Fruit fly (Drosophila melanogaster) whole organism, embryonic: ENCODE measurements around the gene CAH3.

Experiments
- B-H2 ChIP-seq: fragments of 200-800 bp; sonication (Bioruptor generic); optimal IDR thresholded peaks from 2 replicates; lab custom pipeline; 2018; ENCODE audit warnings: missing biosample characterization, mild to moderate bottlenecking, missing genetic modification characterization
- CG10321 ChIP-seq: fragments of 200-800 bp; sonication (Bioruptor generic); IDR thresholded peaks from 2 replicates; pipeline ENCODE4 v1.3.6; 2022; ENCODE audit warnings: missing biosample characterization, missing genetic modification characterization
- CG10654 ChIP-seq: fragments of 200-800 bp; sonication (Bioruptor generic); optimal IDR thresholded peaks from 2 replicates; lab custom pipeline; 2016; ENCODE audit warnings: missing biosample characterization, missing genetic modification characterization
- CG10959 ChIP-seq: fragments of 200-800 bp; sonication (Bioruptor generic); IDR thresholded peaks from 2 replicates; pipeline ENCODE4 v1.3.6; 2022; ENCODE audit warnings: missing biosample characterization, missing genetic modification characterization
- CG11085 ChIP-seq: fragments of 200-800 bp; sonication (Bioruptor generic); IDR thresholded peaks from 2 replicates; pipeline ENCODE4 v1.3.6; 2022; ENCODE audit warnings: missing biosample characterization, missing genetic modification characterization
- CG11247 ChIP-seq: fragments of 200-800 bp; sonication (Bioruptor generic); IDR thresholded peaks from 2 replicates; pipeline ENCODE4 v1.3.6; 2022; ENCODE audit warnings: missing biosample characterization, missing genetic modification characterization
- CG12071 ChIP-seq: fragments of 200-800 bp; sonication (Bioruptor generic); optimal IDR thresholded peaks from 3 replicates; lab custom pipeline; 2018; ENCODE audit warnings: missing biosample characterization, mild to moderate bottlenecking, missing genetic modification characterization
- CG13424 ChIP-seq: fragments of 200-800 bp; sonication (Bioruptor generic); optimal IDR thresholded peaks from 2 replicates; lab custom pipeline; 2019; ENCODE audit warnings: missing biosample characterization, mild to moderate bottlenecking, missing genetic modification characterization, moderate library complexity
- CG14860 ChIP-seq: fragments of 200-800 bp; sonication (Bioruptor generic); IDR thresholded peaks from 3 replicates; pipeline ENCODE4 v1.3.6; 2022; ENCODE audit warnings: missing biosample characterization, missing genetic modification characterization; ENCODE audit not compliant: partially characterized antibody
- CG17829 ChIP-seq: fragments of 200-800 bp; optimal IDR thresholded peaks from 2 replicates; lab custom pipeline; 2019; ENCODE audit warnings: missing biosample characterization, mild to moderate bottlenecking, missing genetic modification characterization, moderate library complexity
- CG2129 ChIP-seq: fragments of 200-800 bp; sonication (Bioruptor generic); IDR thresholded peaks from 2 replicates; pipeline ENCODE4 v1.3.6; 2022; ENCODE audit warnings: missing biosample characterization, missing genetic modification characterization; ENCODE audit not compliant: partially characterized antibody
- CG31441 ChIP-seq: fragments of 200-800 bp; sonication (Bioruptor generic); IDR thresholded peaks from 2 replicates; pipeline ENCODE4 v1.3.6; 2022; ENCODE audit warnings: missing biosample characterization, missing genetic modification characterization
- CG32772 ChIP-seq: fragments of 200-800 bp; sonication (Bioruptor generic); IDR thresholded peaks from 2 replicates; pipeline ENCODE4 v1.3.6; 2022; ENCODE audit warnings: missing biosample characterization, missing genetic modification characterization
- CG3281 ChIP-seq: fragments of 200-800 bp; sonication (Bioruptor generic); optimal IDR thresholded peaks from 3 replicates; lab custom pipeline; 2017; ENCODE audit warnings: missing biosample characterization, mild to moderate bottlenecking, missing genetic modification characterization
- CG34422 ChIP-seq: fragments of 200-800 bp; sonication (Bioruptor generic); IDR thresholded peaks from 3 replicates; pipeline ENCODE4 v1.3.6; 2022; ENCODE audit warnings: missing biosample characterization, missing genetic modification characterization
- CG3726 ChIP-seq: fragments of 200-800 bp; sonication (Bioruptor generic); IDR thresholded peaks from 3 replicates; pipeline ENCODE4, ENCODE4 v1.3.6; 2022; ENCODE audit warnings: missing biosample characterization, missing genetic modification characterization
- CG3838 ChIP-seq: fragments of 200-800 bp; sonication (Bioruptor generic); optimal IDR thresholded peaks from 3 replicates; lab custom pipeline; 2016; ENCODE audit warnings: missing biosample characterization, missing genetic modification characterization
- CG4282 ChIP-seq: fragments of 200-800 bp; sonication (Bioruptor generic); optimal IDR thresholded peaks from 2 replicates; lab custom pipeline; 2016; ENCODE audit warnings: missing biosample characterization, missing genetic modification characterization
- CG5953 ChIP-seq: fragments of 200-800 bp; sonication (Bioruptor generic); IDR thresholded peaks from 2 replicates; pipeline ENCODE4 v1.3.6; 2022; ENCODE audit warnings: missing biosample characterization, missing genetic modification characterization
- CHES-1-like ChIP-seq: fragments of 200-800 bp; sonication (Bioruptor generic); optimal IDR thresholded peaks from 2 replicates; lab custom pipeline; 2016; ENCODE audit warnings: missing biosample characterization, missing genetic modification characterization
- D19B ChIP-seq: fragments of 200-800 bp; sonication (Bioruptor generic); optimal IDR thresholded peaks from 2 replicates; lab custom pipeline; 2017; ENCODE audit warnings: missing biosample characterization, mild to moderate bottlenecking, missing genetic modification characterization
- Dll ChIP-seq: fragments of 200-800 bp; sonication (Bioruptor generic); IDR thresholded peaks from 4 replicates; pipeline ENCODE4 v1.3.6; 2022; ENCODE audit warnings: missing biosample characterization, missing genetic modification characterization; ENCODE audit not compliant: partially characterized antibody
- Doc2 ChIP-seq: fragments of 200-800 bp; sonication (Bioruptor generic); IDR thresholded peaks from 2 replicates; pipeline ENCODE4 v1.3.6; 2022; ENCODE audit warnings: missing biosample characterization, missing genetic modification characterization
- Fer2 ChIP-seq: fragments of 200-800 bp; sonication (Bioruptor generic); optimal IDR thresholded peaks from 2 replicates; lab custom pipeline; 2018; ENCODE audit warnings: missing biosample characterization, mild to moderate bottlenecking, missing genetic modification characterization, moderate library complexity
- H15 ChIP-seq: fragments of 200-800 bp; sonication (Bioruptor generic); IDR thresholded peaks from 3 replicates; pipeline ENCODE4 v1.3.6; 2022; ENCODE audit warnings: missing biosample characterization, missing genetic modification characterization
- HHEX ChIP-seq: fragments of 200-800 bp; sonication (Bioruptor generic); optimal IDR thresholded peaks from 3 replicates; lab custom pipeline; 2017; ENCODE audit warnings: missing biosample characterization, mild to moderate bottlenecking, missing genetic modification characterization, missing genetic modification reagents
- HLH4C ChIP-seq: fragments of 200-800 bp; sonication (Bioruptor generic); IDR thresholded peaks from 3 replicates; pipeline ENCODE4 v1.3.6; 2022; ENCODE audit warnings: missing biosample characterization, missing genetic modification characterization; ENCODE audit not compliant: partially characterized antibody
- Lhr ChIP-seq: fragments of 200-800 bp; sonication (Bioruptor generic); optimal IDR thresholded peaks from 3 replicates; lab custom pipeline; 2017; ENCODE audit warnings: mild to moderate bottlenecking, missing biosample characterization, missing genetic modification reagents, missing genetic modification characterization
- Oaz ChIP-seq: fragments of 200-800 bp; sonication (Bioruptor generic); IDR thresholded peaks from 2 replicates; pipeline ENCODE4 v1.3.6; 2022; ENCODE audit warnings: missing biosample characterization, missing genetic modification characterization
- Opbp ChIP-seq: fragments of 200-800 bp; sonication (Bioruptor generic); IDR thresholded peaks from 3 replicates; pipeline ENCODE4 v1.3.6; 2022; ENCODE audit warnings: missing biosample characterization, missing genetic modification characterization; ENCODE audit not compliant: partially characterized antibody
- Rfx ChIP-seq: fragments of 200-800 bp; sonication (Bioruptor generic); IDR thresholded peaks from 2 replicates; pipeline ENCODE4 v1.3.6; 2022; ENCODE audit warnings: missing biosample characterization, missing genetic modification characterization
- Rx ChIP-seq: fragments of 200-800 bp; sonication (Bioruptor generic); IDR thresholded peaks from 2 replicates; pipeline ENCODE4 v1.3.6; 2022; ENCODE audit warnings: missing biosample characterization, missing genetic modification characterization
- Sry-β ChIP-seq: fragments of 200-800 bp; sonication (Bioruptor generic); optimal IDR thresholded peaks from 2 replicates; lab custom pipeline; 2018; ENCODE audit warnings: missing biosample characterization, mild to moderate bottlenecking, missing genetic modification characterization, moderate library complexity
- Vsx1 ChIP-seq: fragments of 200-800 bp; sonication (Bioruptor generic); optimal IDR thresholded peaks from 2 replicates; lab custom pipeline; 2017; ENCODE audit warnings: missing biosample characterization, mild to moderate bottlenecking, missing genetic modification characterization, missing genetic modification reagents
- abd-A ChIP-seq: fragments of 200-800 bp; sonication (Bioruptor generic); optimal IDR thresholded peaks from 3 replicates; lab custom pipeline; 2019; ENCODE audit warnings: missing biosample characterization, mild to moderate bottlenecking, missing genetic modification characterization, moderate library complexity
- amos ChIP-seq: fragments of 200-800 bp; sonication (Bioruptor generic); IDR thresholded peaks from 2 replicates; pipeline ENCODE4 v1.3.6; 2022; ENCODE audit warnings: missing biosample characterization, missing genetic modification characterization; ENCODE audit not compliant: partially characterized antibody
- cg ChIP-seq: fragments of 200-800 bp; sonication (Bioruptor generic); optimal IDR thresholded peaks from 3 replicates; lab custom pipeline; 2019; ENCODE audit warnings: missing biosample characterization, mild to moderate bottlenecking, missing genetic modification characterization, moderate library complexity
- dm ChIP-seq: fragments of 200-800 bp; sonication (Bioruptor generic); optimal IDR thresholded peaks from 3 replicates; lab custom pipeline; 2016; ENCODE audit warnings: missing biosample characterization, missing genetic modification characterization
- dpn ChIP-seq, 2 experiments: fragments of 200-800 bp; sonication (Bioruptor generic); optimal IDR thresholded peaks; 3 replicates each; lab custom pipeline; 2016; ENCODE audit warnings: missing biosample characterization in 2 of 2, missing genetic modification characterization in 2 of 2
- esg ChIP-seq: fragments of 200-800 bp; sonication (Bioruptor generic); conservative IDR thresholded peaks from 2 replicates; pipeline ENCODE4 v1.3.6; 2022; ENCODE audit warnings: missing biosample characterization, missing genetic modification characterization
- exex ChIP-seq: fragments of 200-800 bp; sonication (Bioruptor generic); optimal IDR thresholded peaks from 4 replicates; lab custom pipeline; 2018; ENCODE audit warnings: missing biosample characterization, mild to moderate bottlenecking, missing genetic modification characterization, moderate library complexity
- ham ChIP-seq: fragments of 200-800 bp; sonication (Bioruptor generic); IDR thresholded peaks from 2 replicates; pipeline ENCODE4 v1.3.6; 2022; ENCODE audit warnings: missing biosample characterization, missing genetic modification characterization
- mam ChIP-seq: fragments of 200-800 bp; sonication (Bioruptor generic); optimal IDR thresholded peaks from 3 replicates; lab custom pipeline; 2016; ENCODE audit warnings: missing biosample characterization, missing genetic modification characterization
- nerfin-2 ChIP-seq: fragments of 200-800 bp; sonication (Bioruptor generic); IDR thresholded peaks from 2 replicates; pipeline ENCODE4 v1.3.6; 2022; ENCODE audit warnings: missing biosample characterization, missing genetic modification characterization; ENCODE audit not compliant: partially characterized antibody
- prd ChIP-seq, 3 experiments: fragments of >200 bp in 2 of 3; fragments of 200-800 bp in 1 of 3; sonication (Bioruptor generic) in 1 of 3; optimal IDR thresholded peaks in 2 of 3; IDR thresholded peaks in 1 of 3; 2 replicates in 2 of 3; 3 replicates in 1 of 3; pipeline versions ENCODE4 v1.3.6 to Lab custom; 2017 to 2022; ENCODE audit warnings: missing biosample characterization in 1 of 3, missing genetic modification characterization in 1 of 3
- tgo ChIP-seq: fragments of 200-800 bp; sonication (Bioruptor generic); IDR thresholded peaks from 3 replicates; pipeline ENCODE4 v1.3.6; 2022; ENCODE audit warnings: missing biosample characterization, missing genetic modification characterization
- vfl ChIP-seq: fragments of 200-800 bp; sonication (Bioruptor generic); optimal IDR thresholded peaks from 2 replicates; lab custom pipeline; 2016; ENCODE audit warnings: missing biosample characterization, missing genetic modification characterization

Gene CAH3

dm6 chrX:8714064-8715046, 33.3 kb downstream of the CAH3 start, which contains the start of the genes CG2004 and CG1785 (continued):
- TF ChIP-seq amos (peak; percentile 63), CG34422 (GFP tag; lab: Robert Waterston, UW) (peak; percentile 95), esg (peak; percentile 91), Dll (peak; percentile 87), HHEX (peak; percentile 85), CG17829 (peak; percentile 92), vfl (GFP tag; lab: Kevin White, UChicago) (peak; percentile 91), CG10959 (GFP tag; lab: Robert Waterston, UW) (peak; percentile 93), prd (optimal IDR thresholded peaks at IDR 0.05; lab: Kevin White, UChicago) (no peak), prd (GFP tag; IDR thresholded peaks at IDR 0.05; lab: Robert Waterston, UW) (peak; percentile 97), CG3281 (GFP tag; lab: Kevin White, UChicago) (peak; percentile 87), CG11085 (GFP tag; lab: Robert Waterston, UW) (peak; percentile 90), abd-A (tag; lab: Kevin White, UChicago) (peak; percentile 67), CG12071 (GFP tag; lab: Kevin White, UChicago) (peak; percentile 49), CG4282 (GFP tag; lab: Kevin White, UChicago) (peak; percentile 37), Doc2 (GFP tag; lab: Robert Waterston, UW) (peak; percentile 76), CG32772 (GFP tag; lab: Robert Waterston, UW) (peak; percentile 94), exex (tag; lab: Kevin White, UChicago) (peak; percentile 29), CG13424 (tag; lab: Kevin White, UChicago) (peak; percentile 91), Rx (GFP tag; lab: Robert Waterston, UW) (peak; percentile 93), Fer2 (tag; lab: Kevin White, UChicago) (peak; percentile 89), B-H2 (GFP tag; lab: Kevin White, UChicago) (peak; percentile 89), cg (GFP tag; lab: Kevin White, UChicago) (peak; percentile 91), Lhr (GFP tag; lab: Kevin White, UChicago) (peak; percentile 73), CG31441 (GFP tag; lab: Robert Waterston, UW) (peak; percentile 86), CG3726 (GFP tag; lab: Robert Waterston, UW) (peak; percentile 90), tgo (GFP tag; lab: Robert Waterston, UW) (peak; percentile 94), CG3838 (peak; percentile 81), H15 (GFP tag; lab: Robert Waterston, UW) (peak; percentile 93), CG2129 (GFP tag; lab: Robert Waterston, UW) (peak; percentile 46; the same call in 1 of the 2 replicates), ham (peak; percentile 84), dpn (GFP tag; optimal IDR thresholded peaks at IDR 0.05; lab: Kevin White, UChicago) (peak; percentile 90 to 93), CG14860 (GFP tag; lab: Robert Waterston, UW) (peak; percentile 61; the same call in 2 of the 3 replicates), Sry-β (GFP tag; lab: Kevin White, UChicago) (peak; percentile 90), HLH4C (GFP tag; lab: Robert Waterston, UW) (peak; percentile 68; the same call in 2 of the 3 replicates), Rfx (GFP tag; lab: Robert Waterston, UW) (peak; percentile 96), CG10321 (GFP tag; lab: Robert Waterston, UW) (peak; percentile 69), dm (GFP tag; lab: Kevin White, UChicago) (peak; percentile 89), CG11247 (peak; percentile 93), CHES-1-like (GFP tag; lab: Kevin White, UChicago) (peak; percentile 72), CG10654 (peak; percentile 88), nerfin-2 (peak; percentile 57), CG5953 (GFP tag; lab: Robert Waterston, UW) (peak; percentile 87), Oaz (GFP tag; lab: Robert Waterston, UW) (peak; percentile 90), Vsx1 (GFP tag; lab: Kevin White, UChicago) (no peak), Opbp (GFP tag; lab: Robert Waterston, UW) (0 out of 3 replicates have a peak, but pooled peaks have one; percentile 20), D19B (GFP tag; lab: Kevin White, UChicago) (peak; percentile 68), mam (GFP tag; lab: Kevin White, UChicago) (peak; percentile 85)
